Fruit fly (Drosophila melanogaster) whole organism, embryonic: ENCODE measurements around the gene SMC1.

Experiments used
- Atf-2 ChIP-seq: fragments of 200-800 bp; sonication (Bioruptor generic); optimal IDR thresholded peaks from 2 replicates; lab custom pipeline; 2016; ENCODE audit warnings: missing biosample characterization, missing genetic modification characterization
- CG10274 ChIP-seq: fragments of 200-800 bp; sonication (Bioruptor generic); optimal IDR thresholded peaks from 3 replicates; lab custom pipeline; 2017; ENCODE audit warnings: missing biosample characterization, mild to moderate bottlenecking, missing genetic modification characterization
- CG10462 ChIP-seq: fragments of 200-800 bp; sonication (Bioruptor generic); optimal IDR thresholded peaks from 2 replicates; lab custom pipeline; 2016; ENCODE audit warnings: missing biosample characterization, missing genetic modification characterization
- CG10565 ChIP-seq: fragments of 200-800 bp; sonication (Bioruptor generic); optimal IDR thresholded peaks from 3 replicates; lab custom pipeline; 2016; ENCODE audit warnings: missing biosample characterization, mild to moderate bottlenecking, missing genetic modification characterization
- CG11085 ChIP-seq: fragments of 200-800 bp; sonication (Bioruptor generic); IDR thresholded peaks from 2 replicates; pipeline ENCODE4 v1.3.6; 2022; ENCODE audit warnings: missing biosample characterization, missing genetic modification characterization
- CG11398 ChIP-seq: fragments of 200-800 bp; sonication (Bioruptor generic); optimal IDR thresholded peaks from 2 replicates; lab custom pipeline; 2016; ENCODE audit warnings: missing biosample characterization, missing genetic modification characterization
- CG11504 ChIP-seq: fragments of 200-800 bp; sonication (Bioruptor generic); optimal IDR thresholded peaks from 3 replicates; lab custom pipeline; 2019; ENCODE audit warnings: missing biosample characterization, mild to moderate bottlenecking, missing genetic modification characterization, moderate library complexity
- CG15011 ChIP-seq: fragments of 200-800 bp; sonication (Bioruptor generic); optimal IDR thresholded peaks from 3 replicates; lab custom pipeline; 2018; ENCODE audit warnings: missing biosample characterization, mild to moderate bottlenecking, missing genetic modification characterization
- CG17328 ChIP-seq: fragments of 200-800 bp; sonication (Bioruptor generic); IDR thresholded peaks from 2 replicates; pipeline ENCODE4 v1.3.6; 2022; ENCODE audit warnings: missing biosample characterization, missing genetic modification characterization
- CG17612 ChIP-seq: fragments of 200-800 bp; sonication (Bioruptor generic); IDR thresholded peaks from 2 replicates; pipeline ENCODE4 v1.3.6; 2022; ENCODE audit warnings: missing biosample characterization, missing genetic modification characterization
- CG17802 ChIP-seq: fragments of 200-800 bp; sonication (Bioruptor generic); optimal IDR thresholded peaks from 2 replicates; lab custom pipeline; 2018; ENCODE audit warnings: missing biosample characterization, mild to moderate bottlenecking, missing genetic modification characterization, moderate library complexity
- CG2129 ChIP-seq: fragments of 200-800 bp; sonication (Bioruptor generic); IDR thresholded peaks from 2 replicates; pipeline ENCODE4 v1.3.6; 2022; ENCODE audit warnings: missing biosample characterization, missing genetic modification characterization; ENCODE audit not compliant: partially characterized antibody
- CG31388 ChIP-seq: fragments of 200-800 bp; sonication (Bioruptor generic); optimal IDR thresholded peaks from 2 replicates; lab custom pipeline; 2016; ENCODE audit warnings: missing biosample characterization, missing genetic modification characterization
- CG34376 ChIP-seq: fragments of 200-800 bp; sonication (Bioruptor generic); optimal IDR thresholded peaks from 2 replicates; lab custom pipeline; 2018; ENCODE audit warnings: missing biosample characterization, mild to moderate bottlenecking, missing genetic modification characterization
- CG3847 ChIP-seq: fragments of 200-800 bp; sonication (Bioruptor generic); IDR thresholded peaks from 2 replicates; pipeline ENCODE4 v1.3.6; 2022; ENCODE audit warnings: missing biosample characterization, missing genetic modification characterization
- CG6175 ChIP-seq: fragments of 200-800 bp; sonication (Bioruptor generic); IDR thresholded peaks from 3 replicates; pipeline ENCODE4 v1.3.6; 2022; ENCODE audit warnings: missing biosample characterization, missing genetic modification characterization
- CG7839 ChIP-seq: fragments of 200-800 bp; sonication (Bioruptor generic); optimal IDR thresholded peaks from 3 replicates; lab custom pipeline; 2018; ENCODE audit warnings: missing biosample characterization, mild to moderate bottlenecking, missing genetic modification characterization, moderate library complexity
- CG9609 ChIP-seq: fragments of 200-800 bp; sonication (Bioruptor generic); optimal IDR thresholded peaks from 3 replicates; lab custom pipeline; 2016; ENCODE audit warnings: missing biosample characterization, missing genetic modification characterization
- CG9876 ChIP-seq: fragments of 200-800 bp; sonication (Bioruptor generic); optimal IDR thresholded peaks from 2 replicates; lab custom pipeline; 2016; ENCODE audit warnings: missing biosample characterization, missing genetic modification characterization
- Dek ChIP-seq: fragments of 200-800 bp; sonication (Bioruptor generic); optimal IDR thresholded peaks from 3 replicates; lab custom pipeline; 2019; ENCODE audit warnings: missing biosample characterization, mild to moderate bottlenecking, missing genetic modification characterization, moderate library complexity
- Dfd ChIP-seq, 2 experiments: fragments of >200 bp; optimal IDR thresholded peaks; 2 replicates each; lab custom pipeline; 2017; ENCODE audit warnings: missing biosample characterization in 2 of 2, missing genetic modification characterization in 2 of 2
- Doc3 ChIP-seq: fragments of 200-800 bp; sonication (Bioruptor generic); IDR thresholded peaks from 3 replicates; pipeline ENCODE4 v1.3.6; 2022; ENCODE audit warnings: missing biosample characterization, missing genetic modification characterization; ENCODE audit not compliant: partially characterized antibody
- Eip74EF ChIP-seq, 2 experiments: fragments of 200-800 bp in 1 of 2; fragments of >200 bp in 1 of 2; sonication (Bioruptor generic) in 1 of 2; optimal IDR thresholded peaks; 2 replicates each; lab custom pipeline; 2017 to 2019; ENCODE audit warnings: missing biosample characterization in 2 of 2, missing genetic modification characterization in 2 of 2, mild to moderate bottlenecking in 1 of 2, moderate library complexity in 1 of 2
- HmgD ChIP-seq: fragments of 200-800 bp; sonication (Bioruptor generic); optimal IDR thresholded peaks from 3 replicates; lab custom pipeline; 2016; ENCODE audit warnings: missing biosample characterization, missing genetic modification characterization
- Lim3 ChIP-seq: fragments of 200-800 bp; sonication (Bioruptor generic); IDR thresholded peaks from 2 replicates; pipeline ENCODE4 v1.3.6; 2022; ENCODE audit warnings: missing biosample characterization, missing genetic modification characterization
- MBD-R2 ChIP-seq: fragments of 200-800 bp; sonication (Bioruptor generic); IDR thresholded peaks from 2 replicates; pipeline ENCODE4 v1.3.6; 2022; ENCODE audit warnings: missing biosample characterization, missing genetic modification characterization
- Oli ChIP-seq: fragments of 200-800 bp; sonication (Bioruptor generic); optimal IDR thresholded peaks from 2 replicates; lab custom pipeline; 2018; ENCODE audit warnings: missing biosample characterization, mild to moderate bottlenecking, missing genetic modification characterization, moderate library complexity
- Sox100B ChIP-seq: fragments of 200-800 bp; sonication (Bioruptor generic); optimal IDR thresholded peaks from 3 replicates; lab custom pipeline; 2018; ENCODE audit warnings: missing biosample characterization, mild to moderate bottlenecking, missing genetic modification characterization
- Stat92E ChIP-seq, 3 experiments: fragments of >200 bp in 2 of 3; fragments of 200-800 bp in 1 of 3; sonication (Bioruptor generic) in 1 of 3; optimal IDR thresholded peaks; 2 replicates each; lab custom pipeline; 2017 to 2019; ENCODE audit warnings: missing biosample characterization in 3 of 3, missing genetic modification characterization in 3 of 3, mild to moderate bottlenecking in 1 of 3, moderate library complexity in 1 of 3
- abd-A ChIP-seq: fragments of 200-800 bp; sonication (Bioruptor generic); optimal IDR thresholded peaks from 3 replicates; lab custom pipeline; 2019; ENCODE audit warnings: missing biosample characterization, mild to moderate bottlenecking, missing genetic modification characterization, moderate library complexity
- ap ChIP-seq: fragments of 200-800 bp; sonication (Bioruptor generic); IDR thresholded peaks from 2 replicates; pipeline ENCODE4 v1.3.6; 2022; ENCODE audit warnings: missing biosample characterization, missing genetic modification characterization
- bigmax ChIP-seq: fragments of 200-800 bp; sonication (Bioruptor generic); optimal IDR thresholded peaks from 2 replicates; lab custom pipeline; 2018; ENCODE audit warnings: missing biosample characterization, mild to moderate bottlenecking, missing genetic modification characterization
- bsh ChIP-seq, 2 experiments: fragments of 200-800 bp; sonication (Bioruptor generic); optimal IDR thresholded peaks; 2 replicates each; lab custom pipeline; 2017 to 2018; ENCODE audit warnings: mild to moderate bottlenecking in 2 of 2, missing biosample characterization in 2 of 2, missing genetic modification characterization in 2 of 2, moderate library complexity in 1 of 2
- cato ChIP-seq: fragments of 200-800 bp; sonication (Bioruptor generic); optimal IDR thresholded peaks from 2 replicates; lab custom pipeline; 2016; ENCODE audit warnings: missing biosample characterization, missing genetic modification characterization, borderline replicate concordance
- chm ChIP-seq: fragments of 200-800 bp; sonication (Bioruptor generic); IDR thresholded peaks from 2 replicates; pipeline ENCODE4 v1.3.6; 2022; ENCODE audit warnings: missing biosample characterization, missing genetic modification characterization
- corto ChIP-seq: fragments of 200-800 bp; sonication (Bioruptor generic); optimal IDR thresholded peaks from 2 replicates; lab custom pipeline; 2016; ENCODE audit warnings: missing biosample characterization, mild to moderate bottlenecking, missing genetic modification characterization, moderate library complexity
- da ChIP-seq: fragments of 200-800 bp; sonication (Bioruptor generic); optimal IDR thresholded peaks from 2 replicates; lab custom pipeline; 2016; ENCODE audit warnings: missing biosample characterization, missing genetic modification characterization
- dan ChIP-seq: fragments of 200-800 bp; sonication (Bioruptor generic); IDR thresholded peaks from 2 replicates; pipeline ENCODE4 v1.3.6; 2022; ENCODE audit warnings: missing biosample characterization, missing genetic modification characterization
- her ChIP-seq: fragments of 200-800 bp; sonication (Bioruptor generic); optimal IDR thresholded peaks from 2 replicates; lab custom pipeline; 2016; ENCODE audit warnings: missing biosample characterization, missing genetic modification characterization
- pan ChIP-seq, 4 experiments: fragments of >200 bp in 3 of 4; fragments of 200-800 bp in 1 of 4; sonication (Bioruptor generic) in 1 of 4; optimal IDR thresholded peaks in 3 of 4; IDR thresholded peaks in 1 of 4; 2 replicates each; pipeline versions ENCODE4 v1.3.6 to Lab custom; 2017 to 2022; ENCODE audit warnings: missing biosample characterization in 2 of 4, missing genetic modification characterization in 2 of 4, mixed read lengths in 1 of 4
- peb ChIP-seq: fragments of 200-800 bp; sonication (Bioruptor generic); IDR thresholded peaks from 2 replicates; pipeline ENCODE4 v1.3.6; 2022; ENCODE audit warnings: missing biosample characterization, missing genetic modification characterization
- pfk ChIP-seq: fragments of 200-800 bp; sonication (Bioruptor generic); optimal IDR thresholded peaks from 2 replicates; lab custom pipeline; 2018; ENCODE audit warnings: missing biosample characterization, mild to moderate bottlenecking, missing genetic modification characterization, moderate library complexity
- rib ChIP-seq: fragments of 200-800 bp; sonication (Bioruptor generic); IDR thresholded peaks from 2 replicates; pipeline ENCODE4 v1.3.6; 2022; ENCODE audit warnings: missing biosample characterization, missing genetic modification characterization
- schlank ChIP-seq: fragments of 200-800 bp; sonication (Bioruptor generic); optimal IDR thresholded peaks from 2 replicates; lab custom pipeline; 2018; ENCODE audit warnings: missing biosample characterization, mild to moderate bottlenecking, missing genetic modification characterization
- sens-2 ChIP-seq: fragments of 200-800 bp; sonication (Bioruptor generic); IDR thresholded peaks from 2 replicates; pipeline ENCODE4 v1.3.6; 2022; ENCODE audit warnings: missing biosample characterization, missing genetic modification characterization
- sima ChIP-seq: fragments of 200-800 bp; sonication (Bioruptor generic); optimal IDR thresholded peaks from 2 replicates; lab custom pipeline; 2016; ENCODE audit warnings: missing biosample characterization, missing genetic modification characterization
- trem ChIP-seq: fragments of 200-800 bp; optimal IDR thresholded peaks from 3 replicates; lab custom pipeline; 2019; ENCODE audit warnings: missing biosample characterization, mild to moderate bottlenecking, missing genetic modification characterization, moderate library complexity
- unpg ChIP-seq: fragments of 200-800 bp; sonication (Bioruptor generic); optimal IDR thresholded peaks from 3 replicates; lab custom pipeline; 2018; ENCODE audit warnings: missing biosample characterization, mild to moderate bottlenecking, missing genetic modification characterization, moderate library complexity
- zfh1 ChIP-seq: fragments of 200-800 bp; sonication (Bioruptor generic); IDR thresholded peaks from 3 replicates; pipeline ENCODE4 v1.3.6; 2022; ENCODE audit warnings: missing biosample characterization, missing genetic modification characterization

The SMC1 gene

dm6 chr3R:24108902-24109389 is 50.9 kb downstream of the SMC1 start, which contains the start of the genes eIF4EHP and CG18428 (continued):
- TF ChIP-seq peb (GFP tag; lab: Robert Waterston, UW) (no peak; the same call in none of the 2 replicates), Dfd (GFP tag; optimal IDR thresholded peaks at IDR 0.05; lab: Kevin White, UChicago) (no peak), CG31388 (GFP tag; lab: Kevin White, UChicago) (peak; percentile 95), Lim3 (GFP tag; lab: Robert Waterston, UW) (0 out of 2 replicates have a peak, but pooled peaks have one; percentile 95), ap (GFP tag; lab: Robert Waterston, UW) (no peak; the same call in 1 of the 2 replicates), cato (peak; percentile 98), Doc3 (GFP tag; lab: Robert Waterston, UW) (no peak), CG10274 (peak; percentile 94), CG9876 (GFP tag; lab: Kevin White, UChicago) (peak; percentile 73), corto (GFP tag; lab: Kevin White, UChicago) (peak; percentile 82), CG17328 (GFP tag; lab: Robert Waterston, UW) (no peak), Stat92E (GFP tag; optimal IDR thresholded peaks at IDR 0.05; lab: Kevin White, UChicago) (peak in 1 of 3 experiments; percentile 98), sima (GFP tag; lab: Kevin White, UChicago) (peak; percentile 36), CG11085 (GFP tag; lab: Robert Waterston, UW) (no peak), MBD-R2 (GFP tag; lab: Robert Waterston, UW) (no peak; the same call in 1 of the 2 replicates), trem (tag; lab: Kevin White, UChicago) (peak; percentile 97), da (GFP tag; lab: Kevin White, UChicago) (peak; percentile 27), CG11398 (GFP tag; lab: Kevin White, UChicago) (peak; percentile 79), Atf-2 (GFP tag; lab: Kevin White, UChicago) (peak; percentile 85), Oli (peak; percentile 99), her (peak; percentile 75), Eip74EF (GFP tag; optimal IDR thresholded peaks at IDR 0.05; lab: Kevin White, UChicago) (peak in 1 of 2 experiments; percentile 99), CG2129 (no peak), CG17612 (GFP tag; lab: Robert Waterston, UW) (no peak), Sox100B (GFP tag; lab: Kevin White, UChicago) (peak; percentile 100), sens-2 (peak; percentile 95), rib (GFP tag; lab: Robert Waterston, UW) (no peak), chm (peak; percentile 97; the same call in 1 of the 2 replicates), pfk (GFP tag; lab: Kevin White, UChicago) (peak; percentile 80), pan (optimal IDR thresholded peaks at IDR 0.05; lab: Kevin White, UChicago) (peak in 1 of 2 experiments; percentile 73), pan (GFP tag; optimal IDR thresholded peaks at IDR 0.05 in 1 of 2, IDR thresholded peaks at IDR 0.05 in 1 of 2) (peak in 1 of 2 experiments; percentile 73), Dek (tag; lab: Kevin White, UChicago) (peak; percentile 99), abd-A (tag; lab: Kevin White, UChicago) (peak; percentile 98), CG11504 (tag; lab: Kevin White, UChicago) (peak; percentile 99), CG7839 (tag; lab: Kevin White, UChicago) (peak; percentile 100), CG17802 (tag; lab: Kevin White, UChicago) (peak; percentile 88), unpg (GFP tag; lab: Kevin White, UChicago) (peak; percentile 99), CG6175 (GFP tag; lab: Robert Waterston, UW) (no peak; the same call in none of the 3 replicates), dan (GFP tag; lab: Robert Waterston, UW) (peak; percentile 93; the same call in 1 of the 2 replicates), schlank (tag; lab: Kevin White, UChicago) (peak; percentile 97), CG10565 (GFP tag; lab: Kevin White, UChicago) (peak; percentile 85), CG15011 (peak; percentile 99), CG34376 (GFP tag; lab: Kevin White, UChicago) (peak; percentile 98), zfh1 (no peak; the same call in 2 of the 3 replicates), CG3847 (GFP tag; lab: Robert Waterston, UW) (no peak), bsh (GFP tag; optimal IDR thresholded peaks at IDR 0.05; lab: Kevin White, UChicago) (peak; percentile 97 to 99), bigmax (peak; percentile 67), CG9609 (GFP tag; lab: Kevin White, UChicago) (peak; percentile 73), CG10462 (GFP tag; lab: Kevin White, UChicago) (peak; percentile 97), HmgD (GFP tag; lab: Kevin White, UChicago) (peak; percentile 71)
